Fruit fly (Drosophila melanogaster) whole organism, embryonic: ENCODE data around the gene CalpB.

Experiments used
- B-H2 ChIP-seq: fragments of 200-800 bp; sonication (Bioruptor generic); optimal IDR thresholded peaks from 2 replicates; lab custom pipeline; 2018; ENCODE audit warnings: missing biosample characterization, mild to moderate bottlenecking, missing genetic modification characterization
- Bdp1 ChIP-seq: fragments of 200-800 bp; sonication (Bioruptor generic); optimal IDR thresholded peaks from 3 replicates; lab custom pipeline; 2016; ENCODE audit warnings: missing biosample characterization, missing genetic modification characterization
- Bgb ChIP-seq: fragments of 200-800 bp; sonication (Bioruptor generic); IDR thresholded peaks from 2 replicates; pipeline ENCODE4 v1.3.6; 2022; ENCODE audit warnings: missing biosample characterization, missing genetic modification characterization; ENCODE audit not compliant: partially characterized antibody
- C15 ChIP-seq: fragments of 200-800 bp; sonication (Bioruptor generic); IDR thresholded peaks from 3 replicates; pipeline ENCODE4 v1.3.6; 2022; ENCODE audit warnings: missing biosample characterization, missing genetic modification characterization
- CG11093 ChIP-seq: fragments of 200-800 bp; sonication (Bioruptor generic); IDR thresholded peaks from 3 replicates; pipeline ENCODE4 v1.3.6; 2022; ENCODE audit warnings: missing biosample characterization, missing genetic modification characterization
- CG11247 ChIP-seq: fragments of 200-800 bp; sonication (Bioruptor generic); IDR thresholded peaks from 2 replicates; pipeline ENCODE4 v1.3.6; 2022; ENCODE audit warnings: missing biosample characterization, missing genetic modification characterization
- CG11504 ChIP-seq: fragments of 200-800 bp; sonication (Bioruptor generic); optimal IDR thresholded peaks from 3 replicates; lab custom pipeline; 2019; ENCODE audit warnings: missing biosample characterization, mild to moderate bottlenecking, missing genetic modification characterization, moderate library complexity
- CG11695 ChIP-seq: fragments of 200-800 bp; sonication (Bioruptor generic); IDR thresholded peaks from 3 replicates; pipeline ENCODE4 v1.3.6; 2022; ENCODE audit warnings: missing biosample characterization, missing genetic modification characterization
- CG11723 ChIP-seq: fragments of 200-800 bp; sonication (Bioruptor generic); optimal IDR thresholded peaks from 2 replicates; lab custom pipeline; 2017; ENCODE audit warnings: missing biosample characterization, mild to moderate bottlenecking, missing genetic modification characterization
- CG12071 ChIP-seq: fragments of 200-800 bp; sonication (Bioruptor generic); optimal IDR thresholded peaks from 3 replicates; lab custom pipeline; 2018; ENCODE audit warnings: missing biosample characterization, mild to moderate bottlenecking, missing genetic modification characterization
- CG15073 ChIP-seq: fragments of 200-800 bp; sonication (Bioruptor generic); optimal IDR thresholded peaks from 2 replicates; lab custom pipeline; 2016; ENCODE audit warnings: missing biosample characterization, missing genetic modification characterization
- CG15696 ChIP-seq: fragments of 200-800 bp; sonication (Bioruptor generic); optimal IDR thresholded peaks from 2 replicates; lab custom pipeline; 2019; ENCODE audit warnings: missing biosample characterization, mild to moderate bottlenecking, missing genetic modification characterization, moderate library complexity
- CG1647 ChIP-seq: fragments of 200-800 bp; sonication (Bioruptor generic); optimal IDR thresholded peaks from 3 replicates; lab custom pipeline; 2016; ENCODE audit warnings: missing biosample characterization, missing genetic modification characterization
- CG16813 ChIP-seq: fragments of 200-800 bp; sonication (Bioruptor generic); IDR thresholded peaks from 3 replicates; pipeline ENCODE4 v1.3.6; 2022; ENCODE audit warnings: missing biosample characterization, missing genetic modification characterization; ENCODE audit not compliant: partially characterized antibody
- CG17385 ChIP-seq: fragments of 200-800 bp; sonication (Bioruptor generic); optimal IDR thresholded peaks from 3 replicates; lab custom pipeline; 2018; ENCODE audit warnings: missing biosample characterization, mild to moderate bottlenecking, missing genetic modification characterization
- CG2199 ChIP-seq: fragments of 200-800 bp; sonication (Bioruptor generic); IDR thresholded peaks from 3 replicates; pipeline ENCODE4 v1.3.6; 2022; ENCODE audit warnings: missing biosample characterization, missing genetic modification characterization
- CG2712 ChIP-seq: fragments of 200-800 bp; optimal IDR thresholded peaks from 3 replicates; lab custom pipeline; 2019; ENCODE audit warnings: missing biosample characterization, mild to moderate bottlenecking, missing genetic modification characterization, moderate library complexity
- CG2875 ChIP-seq: fragments of 200-800 bp; sonication (Bioruptor generic); optimal IDR thresholded peaks from 2 replicates; lab custom pipeline; 2017; ENCODE audit warnings: missing biosample characterization, mild to moderate bottlenecking, missing genetic modification characterization, missing genetic modification reagents
- CG3065 ChIP-seq: fragments of 200-800 bp; sonication (Bioruptor generic); optimal IDR thresholded peaks from 2 replicates; lab custom pipeline; 2016; ENCODE audit warnings: missing biosample characterization, missing genetic modification characterization
- CG31441 ChIP-seq: fragments of 200-800 bp; sonication (Bioruptor generic); IDR thresholded peaks from 2 replicates; pipeline ENCODE4 v1.3.6; 2022; ENCODE audit warnings: missing biosample characterization, missing genetic modification characterization
- CG34224 ChIP-seq: fragments of 200-800 bp; sonication (Bioruptor generic); IDR thresholded peaks from 3 replicates; pipeline ENCODE4 v1.3.6; 2022; ENCODE audit warnings: missing biosample characterization, missing genetic modification characterization; ENCODE audit not compliant: partially characterized antibody
- CG43689 ChIP-seq: fragments of 200-800 bp; sonication (Bioruptor generic); IDR thresholded peaks from 2 replicates; pipeline ENCODE4 v1.3.6; 2022; ENCODE audit warnings: missing biosample characterization, missing genetic modification characterization
- CG7745 ChIP-seq: fragments of 200-800 bp; sonication (Bioruptor generic); optimal IDR thresholded peaks from 2 replicates; lab custom pipeline; 2018; ENCODE audit warnings: missing biosample characterization, mild to moderate bottlenecking, missing genetic modification characterization, moderate library complexity
- CG7928 ChIP-seq: fragments of 200-800 bp; sonication (Bioruptor generic); optimal IDR thresholded peaks from 2 replicates; lab custom pipeline; 2017; ENCODE audit warnings: missing biosample characterization, mild to moderate bottlenecking, missing genetic modification characterization
- ERR ChIP-seq: fragments of 200-800 bp; sonication (Bioruptor generic); optimal IDR thresholded peaks from 2 replicates; lab custom pipeline; 2016; ENCODE audit warnings: missing biosample characterization, missing genetic modification characterization
- Hr51 ChIP-seq, 2 experiments: fragments of 200-800 bp; sonication (Bioruptor generic); optimal IDR thresholded peaks; 2 replicates in 1 of 2; 3 replicates in 1 of 2; lab custom pipeline; 2016 to 2018; ENCODE audit warnings: missing biosample characterization in 2 of 2, missing genetic modification characterization in 2 of 2, mild to moderate bottlenecking in 1 of 2, moderate library complexity in 1 of 2
- Hr78 ChIP-seq, 2 experiments: fragments of 200-800 bp in 1 of 2; fragments of >200 bp in 1 of 2; sonication (Bioruptor generic) in 1 of 2; optimal IDR thresholded peaks; 2 replicates each; lab custom pipeline; 2017 to 2019; ENCODE audit warnings: missing biosample characterization in 2 of 2, missing genetic modification characterization in 2 of 2, mild to moderate bottlenecking in 1 of 2, moderate library complexity in 1 of 2
- Mrtf ChIP-seq: fragments of 200-800 bp; sonication (Bioruptor generic); IDR thresholded peaks from 3 replicates; pipeline ENCODE4 v1.3.6; 2022; ENCODE audit warnings: missing biosample characterization, missing genetic modification characterization
- Optix ChIP-seq: fragments of 200-800 bp; sonication (Bioruptor generic); IDR thresholded peaks from 3 replicates; pipeline ENCODE4 v1.3.6; 2022; ENCODE audit warnings: missing biosample characterization, missing genetic modification characterization
- Sin3A ChIP-seq: fragments of >200 bp; optimal IDR thresholded peaks from 2 replicates; lab custom pipeline; 2018
- Sox102F ChIP-seq: fragments of 200-800 bp; sonication (Bioruptor generic); optimal IDR thresholded peaks from 2 replicates; lab custom pipeline; 2018; ENCODE audit warnings: missing biosample characterization, mild to moderate bottlenecking, missing genetic modification characterization, moderate library complexity
- Tbp ChIP-seq: fragments of >200 bp; optimal IDR thresholded peaks from 2 replicates; lab custom pipeline; 2018; ENCODE audit warnings: missing biosample characterization, missing genetic modification characterization
- ap ChIP-seq: fragments of 200-800 bp; sonication (Bioruptor generic); IDR thresholded peaks from 2 replicates; pipeline ENCODE4 v1.3.6; 2022; ENCODE audit warnings: missing biosample characterization, missing genetic modification characterization
- ara ChIP-seq: fragments of 200-800 bp; sonication (Bioruptor generic); IDR thresholded peaks from 2 replicates; pipeline ENCODE4 v1.3.6; 2022; ENCODE audit warnings: missing biosample characterization, missing genetic modification characterization
- disco-r ChIP-seq: fragments of 200-800 bp; sonication (Bioruptor generic); optimal IDR thresholded peaks from 2 replicates; lab custom pipeline; 2016; ENCODE audit warnings: missing biosample characterization, missing genetic modification characterization
- dm ChIP-seq: fragments of 200-800 bp; sonication (Bioruptor generic); optimal IDR thresholded peaks from 3 replicates; lab custom pipeline; 2016; ENCODE audit warnings: missing biosample characterization, missing genetic modification characterization
- her ChIP-seq: fragments of 200-800 bp; sonication (Bioruptor generic); optimal IDR thresholded peaks from 2 replicates; lab custom pipeline; 2016; ENCODE audit warnings: missing biosample characterization, missing genetic modification characterization
- lmd ChIP-seq: fragments of 200-800 bp; sonication (Bioruptor generic); IDR thresholded peaks from 2 replicates; pipeline ENCODE4 v1.3.6; 2022; ENCODE audit warnings: missing biosample characterization, missing genetic modification characterization
- luna ChIP-seq: fragments of 200-800 bp; sonication (Bioruptor generic); optimal IDR thresholded peaks from 2 replicates; lab custom pipeline; 2016; ENCODE audit warnings: missing biosample characterization, missing genetic modification characterization
- mam ChIP-seq: fragments of 200-800 bp; sonication (Bioruptor generic); optimal IDR thresholded peaks from 3 replicates; lab custom pipeline; 2016; ENCODE audit warnings: missing biosample characterization, missing genetic modification characterization
- mirr ChIP-seq: fragments of 200-800 bp; sonication (Bioruptor generic); optimal IDR thresholded peaks from 3 replicates; lab custom pipeline; 2018; ENCODE audit warnings: missing biosample characterization, mild to moderate bottlenecking, missing genetic modification characterization
- pan ChIP-seq, 4 experiments: fragments of >200 bp in 3 of 4; fragments of 200-800 bp in 1 of 4; sonication (Bioruptor generic) in 1 of 4; optimal IDR thresholded peaks in 3 of 4; IDR thresholded peaks in 1 of 4; 2 replicates each; pipeline versions ENCODE4 v1.3.6 to Lab custom; 2017 to 2022; ENCODE audit warnings: missing biosample characterization in 2 of 4, missing genetic modification characterization in 2 of 4, mixed read lengths in 1 of 4
- schlank ChIP-seq: fragments of 200-800 bp; sonication (Bioruptor generic); optimal IDR thresholded peaks from 2 replicates; lab custom pipeline; 2018; ENCODE audit warnings: missing biosample characterization, mild to moderate bottlenecking, missing genetic modification characterization
- seq ChIP-seq: fragments of 200-800 bp; sonication (Bioruptor generic); IDR thresholded peaks from 2 replicates; pipeline ENCODE4 v1.3.6; 2022; ENCODE audit warnings: missing biosample characterization, missing genetic modification characterization
- sima ChIP-seq: fragments of 200-800 bp; sonication (Bioruptor generic); optimal IDR thresholded peaks from 2 replicates; lab custom pipeline; 2016; ENCODE audit warnings: missing biosample characterization, missing genetic modification characterization
- sisA ChIP-seq: fragments of 200-800 bp; sonication (Bioruptor generic); IDR thresholded peaks from 2 replicates; pipeline ENCODE4 v1.3.6; 2022; ENCODE audit warnings: missing biosample characterization, missing genetic modification characterization
- tna ChIP-seq: fragments of 200-800 bp; sonication (Bioruptor generic); IDR thresholded peaks from 2 replicates; pipeline ENCODE4 v1.3.6; 2022; ENCODE audit warnings: missing biosample characterization, missing genetic modification characterization; ENCODE audit not compliant: partially characterized antibody
- trem ChIP-seq: fragments of 200-800 bp; optimal IDR thresholded peaks from 3 replicates; lab custom pipeline; 2019; ENCODE audit warnings: missing biosample characterization, mild to moderate bottlenecking, missing genetic modification characterization, moderate library complexity
- yki ChIP-seq: fragments of >200 bp; optimal IDR thresholded peaks from 3 replicates; lab custom pipeline; 2018

Gene CalpB

dm6 chr3L:9856430-9857218, 31.9 kb upstream of the CalpB start (continued):
- no peak for TF ChIP-seq CG34224 (GFP tag; lab: Robert Waterston, UW)
- TF ChIP-seq Tbp: no peak
- TF ChIP-seq Hr78 (GFP tag; optimal IDR thresholded peaks at IDR 0.05; lab: Kevin White, UChicago): peak in 1 of 2 experiments; percentile 74
- TF ChIP-seq dm (GFP tag; lab: Kevin White, UChicago): no peak
- TF ChIP-seq lmd (GFP tag; lab: Robert Waterston, UW): peak; percentile 81
- no peak for TF ChIP-seq Bdp1 (GFP tag; lab: Kevin White, UChicago)
- peak; percentile 97 for TF ChIP-seq CG2712 (tag; lab: Kevin White, UChicago)
- peak; percentile 38 for TF ChIP-seq CG11723 (GFP tag; lab: Kevin White, UChicago)
- peak; percentile 72; the same call in 2 of the 3 replicates for TF ChIP-seq Mrtf (GFP tag; lab: Robert Waterston, UW)
- TF ChIP-seq B-H2: no peak
- peak; percentile 76 for TF ChIP-seq ap (GFP tag; lab: Robert Waterston, UW)
- TF ChIP-seq sima: no peak
- TF ChIP-seq her (GFP tag; lab: Kevin White, UChicago): no peak
- no peak for TF ChIP-seq CG1647 (GFP tag; lab: Kevin White, UChicago)
- TF ChIP-seq CG15696: peak; percentile 92
- TF ChIP-seq sisA (GFP tag; lab: Robert Waterston, UW): peak; percentile 85
- TF ChIP-seq CG7928 (GFP tag; lab: Kevin White, UChicago): no peak
- TF ChIP-seq seq (GFP tag; lab: Robert Waterston, UW): peak; percentile 76
- TF ChIP-seq luna (GFP tag; lab: Kevin White, UChicago): no peak
- TF ChIP-seq Optix (GFP tag; lab: Robert Waterston, UW): peak; percentile 60; the same call in 2 of the 3 replicates
- TF ChIP-seq CG43689 (GFP tag; lab: Robert Waterston, UW): no peak
- TF ChIP-seq CG2199 (GFP tag; lab: Robert Waterston, UW): no peak; the same call in 2 of the 3 replicates
- peak; percentile 75 for TF ChIP-seq CG11093 (GFP tag; lab: Robert Waterston, UW)
- peak; percentile 30 for TF ChIP-seq CG7745
- peak; percentile 73 for TF ChIP-seq CG3065 (GFP tag; lab: Kevin White, UChicago)
- no peak for TF ChIP-seq yki (lab: Kevin White, UChicago)
- TF ChIP-seq pan (optimal IDR thresholded peaks at IDR 0.05; lab: Kevin White, UChicago): no peak
- peak in 1 of 2 experiments; percentile 87 for TF ChIP-seq pan (GFP tag; optimal IDR thresholded peaks at IDR 0.05 in 1 of 2, IDR thresholded peaks at IDR 0.05 in 1 of 2)
- TF ChIP-seq mam (GFP tag; lab: Kevin White, UChicago): no peak
- peak; percentile 32 to 85 for TF ChIP-seq Hr51 (GFP tag; optimal IDR thresholded peaks at IDR 0.05; lab: Kevin White, UChicago)
- peak; percentile 86 for TF ChIP-seq CG11504
- TF ChIP-seq CG11247: peak; percentile 68; the same call in 1 of the 2 replicates
- peak; percentile 90 for TF ChIP-seq Sox102F
- TF ChIP-seq CG17385: peak; percentile 81
- peak; percentile 78 for TF ChIP-seq CG2875 (GFP tag; lab: Kevin White, UChicago)
- no peak for TF ChIP-seq tna (GFP tag; lab: Robert Waterston, UW)
- no peak for TF ChIP-seq mirr (GFP tag; lab: Kevin White, UChicago)
- TF ChIP-seq CG15073 (GFP tag; lab: Kevin White, UChicago): no peak
- no peak for TF ChIP-seq Sin3A (lab: Kevin White, UChicago)
- peak; percentile 85 for TF ChIP-seq ara
- peak; percentile 84 for TF ChIP-seq CG31441 (GFP tag; lab: Robert Waterston, UW)
- peak; percentile 94 for TF ChIP-seq trem (tag; lab: Kevin White, UChicago)
- peak; percentile 87 for TF ChIP-seq CG11695 (GFP tag; lab: Robert Waterston, UW)
- TF ChIP-seq C15: no peak
- no peak for TF ChIP-seq CG12071 (GFP tag; lab: Kevin White, UChicago)
- no peak for TF ChIP-seq ERR
- TF ChIP-seq CG16813 (GFP tag; lab: Robert Waterston, UW): no peak
- no peak for TF ChIP-seq Bgb
- TF ChIP-seq schlank (tag; lab: Kevin White, UChicago): no peak
- no peak for TF ChIP-seq disco-r (GFP tag; lab: Kevin White, UChicago)
